Worm (Caenorhabditis elegans) whole organism, mixed stage, embryonic: ENCODE results near the gene F22H10.1.

Experiments
- M03D4.4 ChIP-seq: sonication (generic microtip); optimal IDR thresholded peaks from 2 replicates; lab custom pipeline; 2017; ENCODE audit warnings: mild to moderate bottlenecking, missing genetic modification characterization, missing compliant biosample characterization
- bed-3 ChIP-seq: fragments of 200-800 bp; sonication (Bioruptor generic); optimal IDR thresholded peaks from 3 replicates; lab custom pipeline; 2018; ENCODE audit warnings: mild to moderate bottlenecking, missing genetic modification characterization, moderate library complexity, missing compliant biosample characterization
- blmp-1 ChIP-seq: fragments of 150-350 bp; optimal IDR thresholded peaks from 2 replicates; lab custom pipeline; 2014; ENCODE audit warnings: missing biosample characterization, missing genetic modification characterization
- ceh-39 ChIP-seq: fragments of 150-350 bp; optimal IDR thresholded peaks from 2 replicates; lab custom pipeline; 2014; ENCODE audit warnings: missing biosample characterization, missing genetic modification characterization
- ces-1 ChIP-seq: fragments of 150-350 bp; optimal IDR thresholded peaks from 2 replicates; lab custom pipeline; 2014; ENCODE audit warnings: missing biosample characterization, missing genetic modification reagents, missing genetic modification characterization
- cnd-1 ChIP-seq: fragments of 200-800 bp; sonication (Bioruptor generic); optimal IDR thresholded peaks from 2 replicates; lab custom pipeline; 2018; ENCODE audit warnings: mild to moderate bottlenecking, missing genetic modification characterization, missing compliant biosample characterization
- drap-1 ChIP-seq: fragments of 200-800 bp; sonication (Bioruptor generic); optimal IDR thresholded peaks from 3 replicates; lab custom pipeline; 2018; ENCODE audit warnings: mild to moderate bottlenecking, missing genetic modification characterization, missing compliant biosample characterization
- elt-1 ChIP-seq: sonication (generic microtip); optimal IDR thresholded peaks from 2 replicates; lab custom pipeline; 2017; ENCODE audit warnings: missing genetic modification characterization, mild to moderate bottlenecking, missing compliant biosample characterization, antibody characterized with exemption, moderate library complexity, borderline replicate concordance; ENCODE audit not compliant: insufficient read depth
- flh-1 ChIP-seq: fragments of 200-800 bp; sonication (Bioruptor generic); optimal IDR thresholded peaks from 2 replicates; lab custom pipeline; 2018; ENCODE audit warnings: mild to moderate bottlenecking, missing genetic modification characterization, moderate library complexity, missing compliant biosample characterization
- ham-2 ChIP-seq: fragments of 200-800 bp; sonication (Bioruptor generic); optimal IDR thresholded peaks from 2 replicates; lab custom pipeline; 2018; ENCODE audit warnings: mild to moderate bottlenecking, missing genetic modification characterization, missing compliant biosample characterization
- hlh-1 ChIP-seq: fragments of 150-350 bp; optimal IDR thresholded peaks from 2 replicates; lab custom pipeline; 2014; ENCODE audit warnings: missing biosample characterization, missing genetic modification reagents, missing genetic modification characterization
- lin-13 ChIP-seq: fragments of 150-350 bp; optimal IDR thresholded peaks from 2 replicates; lab custom pipeline; 2014; ENCODE audit warnings: missing biosample characterization, missing genetic modification characterization
- lin-32 ChIP-seq: fragments of 200-800 bp; sonication (Bioruptor generic); optimal IDR thresholded peaks from 2 replicates; lab custom pipeline; 2018; ENCODE audit warnings: mild to moderate bottlenecking, missing genetic modification characterization, missing compliant biosample characterization
- lsy-2 ChIP-seq: fragments of 150-350 bp; optimal IDR thresholded peaks from 2 replicates; lab custom pipeline; 2014; ENCODE audit warnings: missing biosample characterization, missing genetic modification characterization
- mab-5 ChIP-seq: fragments of 150-350 bp; optimal IDR thresholded peaks from 2 replicates; lab custom pipeline; 2014; ENCODE audit warnings: missing biosample characterization, missing genetic modification characterization
- mep-1 ChIP-seq: fragments of 150-350 bp; optimal IDR thresholded peaks from 2 replicates; lab custom pipeline; 2017; ENCODE audit warnings: missing biosample characterization, missing genetic modification reagents, missing genetic modification characterization, inconsistent platforms
- mls-2 ChIP-seq: sonication (generic microtip); optimal IDR thresholded peaks from 2 replicates; lab custom pipeline; 2016; ENCODE audit warnings: mild to moderate bottlenecking, missing genetic modification characterization, moderate library complexity, missing compliant biosample characterization
- nhr-12 ChIP-seq: fragments of 150-350 bp; optimal IDR thresholded peaks from 2 replicates; lab custom pipeline; 2014; ENCODE audit warnings: missing biosample characterization, missing genetic modification characterization
- nhr-2 ChIP-seq: fragments of 150-350 bp; optimal IDR thresholded peaks from 2 replicates; lab custom pipeline; 2014; ENCODE audit warnings: missing biosample characterization, missing genetic modification characterization
- nhr-237 ChIP-seq: fragments of 150-350 bp; optimal IDR thresholded peaks from 2 replicates; lab custom pipeline; 2014; ENCODE audit warnings: missing biosample characterization, missing genetic modification characterization
- nhr-28 ChIP-seq: fragments of 150-350 bp; optimal IDR thresholded peaks from 2 replicates; lab custom pipeline; 2014; ENCODE audit warnings: missing biosample characterization, missing genetic modification characterization
- nhr-76 ChIP-seq: sonication (generic microtip); optimal IDR thresholded peaks from 2 replicates; lab custom pipeline; 2017; ENCODE audit warnings: missing biosample characterization, missing genetic modification characterization
- pha-4 ChIP-seq: fragments of 150-350 bp; optimal IDR thresholded peaks from 2 replicates; lab custom pipeline; 2018; ENCODE audit warnings: missing biosample characterization, missing genetic modification reagents, missing genetic modification characterization
- sem-2 ChIP-seq: fragments of 200-800 bp; sonication (Bioruptor generic); optimal IDR thresholded peaks from 2 replicates; lab custom pipeline; 2018; ENCODE audit warnings: mild to moderate bottlenecking, missing genetic modification characterization, missing compliant biosample characterization
- sptf-1 ChIP-seq: sonication (generic microtip); optimal IDR thresholded peaks from 2 replicates; lab custom pipeline; 2017; ENCODE audit warnings: mild to moderate bottlenecking, missing genetic modification characterization, moderate library complexity, missing compliant biosample characterization
- tbx-8 ChIP-seq: fragments of 200-800 bp; sonication (Bioruptor generic); optimal IDR thresholded peaks from 2 replicates; lab custom pipeline; 2018; ENCODE audit warnings: mild to moderate bottlenecking, missing genetic modification characterization, moderate library complexity, missing compliant biosample characterization
- unc-120 ChIP-seq: sonication (generic microtip); optimal IDR thresholded peaks from 2 replicates; lab custom pipeline; 2017; ENCODE audit warnings: missing genetic modification characterization, missing compliant biosample characterization; ENCODE audit not compliant: poor library complexity, severe bottlenecking
- unc-39 ChIP-seq: fragments of 150-350 bp; optimal IDR thresholded peaks from 2 replicates; lab custom pipeline; 2014; ENCODE audit warnings: missing biosample characterization, missing genetic modification characterization
- unc-62 ChIP-seq: fragments of 150-350 bp; optimal IDR thresholded peaks from 2 replicates; lab custom pipeline; 2014; ENCODE audit warnings: missing biosample characterization, missing genetic modification reagents, missing genetic modification characterization
- zip-8 ChIP-seq: fragments of 150-350 bp; optimal IDR thresholded peaks from 2 replicates; lab custom pipeline; 2014; ENCODE audit warnings: missing biosample characterization, missing genetic modification characterization
- ztf-11 ChIP-seq: fragments of 150-350 bp; optimal IDR thresholded peaks from 2 replicates; lab custom pipeline; 2014; ENCODE audit warnings: missing biosample characterization, missing genetic modification characterization

F22H10.1 gene

DNA sequence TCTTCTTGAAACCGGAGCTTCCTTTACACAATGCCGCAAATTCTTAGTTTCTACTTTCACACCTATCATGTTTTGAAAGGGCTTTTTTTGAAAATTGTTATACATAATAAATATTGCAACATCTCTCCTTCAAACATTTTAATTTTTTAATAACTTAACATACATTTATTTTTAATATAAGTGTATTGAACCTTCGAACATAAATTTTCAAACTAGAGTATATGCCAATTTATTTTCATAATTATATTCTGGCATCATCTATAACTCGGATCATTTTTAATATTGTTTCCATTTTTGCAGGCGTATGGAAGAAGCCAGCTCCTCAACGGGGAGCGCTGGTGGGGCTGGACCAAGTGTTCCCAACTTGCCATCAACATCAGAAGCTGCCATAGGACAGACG lies 27.0 kb downstream of the F22H10.1 start, which contains the start of gene hda-4:
Gene hda-4 (plus strand): TSS at position 301 of the 400 bp plus-strand sequence.
- TF ChIP-seq flh-1 (GFP tag; lab: Kevin White, UChicago): no peak
- TF ChIP-seq hlh-1 (tag; lab: Kevin White, UChicago): no peak
- no peak for TF ChIP-seq blmp-1
- no peak for TF ChIP-seq nhr-237 (tag; lab: Kevin White, UChicago)
- no peak for TF ChIP-seq elt-1 (tag; lab: Kevin White, UChicago)
- no peak for TF ChIP-seq zip-8 (tag; lab: Kevin White, UChicago)
- no peak for TF ChIP-seq nhr-28 (tag; lab: Kevin White, UChicago)
- no peak for TF ChIP-seq pha-4 (tag; lab: Kevin White, UChicago)

- TF ChIP-seq unc-120 (tag; lab: Kevin White, UChicago): no peak
- no peak for TF ChIP-seq drap-1 (GFP tag; lab: Kevin White, UChicago)
- no peak for TF ChIP-seq ztf-11 (tag; lab: Kevin White, UChicago)
- no peak for TF ChIP-seq flh-1 (GFP tag; lab: Kevin White, UChicago)
- no peak for TF ChIP-seq hlh-1 (tag; lab: Kevin White, UChicago)
- TF ChIP-seq sem-2 (GFP tag; lab: Kevin White, UChicago): no peak
- TF ChIP-seq elt-1 (tag; lab: Kevin White, UChicago): no peak
- no peak for TF ChIP-seq lin-32 (GFP tag; lab: Kevin White, UChicago)
- no peak for TF ChIP-seq ham-2 (GFP tag; lab: Kevin White, UChicago)
- no peak for TF ChIP-seq blmp-1
These were observed 28.9 kb downstream of the F22H10.1 start for ce11 chrX:16731167-16731566.

DNA sequence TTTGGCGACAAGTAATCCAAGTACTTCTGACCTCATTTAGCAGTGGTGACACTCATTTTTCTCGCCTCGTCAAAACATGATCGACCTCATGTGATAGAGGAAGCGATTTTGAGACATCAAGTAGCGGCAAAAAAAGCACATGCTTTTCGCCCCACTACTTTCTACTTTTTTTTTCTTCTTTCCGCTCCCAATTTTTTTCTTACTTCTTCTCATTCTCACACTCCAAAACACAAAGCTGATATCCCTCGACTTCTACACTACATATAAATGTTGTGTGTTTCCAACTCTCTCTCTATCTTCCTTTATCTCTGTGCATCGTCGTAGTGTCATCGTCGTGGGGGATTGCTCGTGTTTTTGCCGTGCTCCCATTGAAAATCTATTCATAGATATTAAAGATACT lies 30.0 kb downstream of the F22H10.1 start:
- TF ChIP-seq unc-120 (tag; lab: Kevin White, UChicago) (no peak), nhr-237 (tag; lab: Kevin White, UChicago) (no peak), cnd-1 (tag; lab: Kevin White, UChicago) (no peak), bed-3 (no peak), drap-1 (GFP tag; lab: Kevin White, UChicago) (no peak), flh-1 (GFP tag; lab: Kevin White, UChicago) (no peak), M03D4.4 (tag; lab: Kevin White, UChicago) (no peak), tbx-8 (no peak), mls-2 (tag; lab: Kevin White, UChicago) (no peak), nhr-28 (tag; lab: Kevin White, UChicago) (no peak), mab-5 (tag; lab: Kevin White, UChicago) (no peak), lsy-2 (tag; lab: Kevin White, UChicago) (no peak), ceh-39 (tag; lab: Kevin White, UChicago) (no peak), elt-1 (tag; lab: Kevin White, UChicago) (no peak)

DNA sequence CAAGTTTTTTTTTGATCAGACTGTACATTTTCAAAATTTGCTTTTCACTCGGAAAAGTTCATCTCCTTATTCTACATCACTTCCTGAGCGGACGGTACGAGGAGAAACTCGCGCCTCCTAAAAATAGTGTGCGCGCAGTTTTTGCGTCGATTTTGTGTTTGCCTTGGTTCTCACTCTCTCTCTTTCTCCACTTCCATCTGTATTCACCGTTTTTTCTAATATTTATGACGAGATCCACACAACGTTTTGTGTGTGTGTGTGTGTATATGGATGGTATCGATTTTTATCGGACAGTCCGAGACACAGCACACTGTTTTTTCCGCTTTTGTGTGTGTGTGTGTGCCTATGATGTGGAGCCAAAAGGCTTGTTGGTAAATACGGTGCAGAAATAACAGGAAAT lies 31.2 kb downstream of the F22H10.1 start:
- TF ChIP-seq mls-2 (tag; lab: Kevin White, UChicago): no peak
- no peak for TF ChIP-seq mep-1 (tag; lab: Kevin White, UChicago)
- no peak for TF ChIP-seq unc-39 (tag; lab: Kevin White, UChicago)
- TF ChIP-seq ces-1: no peak
- TF ChIP-seq lsy-2 (tag; lab: Kevin White, UChicago): no peak
- no peak for TF ChIP-seq nhr-237 (tag; lab: Kevin White, UChicago)
- TF ChIP-seq nhr-2: no peak
- no peak for TF ChIP-seq tbx-8
- no peak for TF ChIP-seq hlh-1 (tag; lab: Kevin White, UChicago)
- TF ChIP-seq pha-4 (tag; lab: Kevin White, UChicago): no peak
- no peak for TF ChIP-seq lin-13 (tag; lab: Kevin White, UChicago)
- no peak for TF ChIP-seq cnd-1 (tag; lab: Kevin White, UChicago)
- TF ChIP-seq mab-5 (tag; lab: Kevin White, UChicago): no peak
- TF ChIP-seq unc-62: no peak
- no peak for TF ChIP-seq ceh-39 (tag; lab: Kevin White, UChicago)
- TF ChIP-seq zip-8 (tag; lab: Kevin White, UChicago): no peak
- TF ChIP-seq nhr-76: no peak
- TF ChIP-seq sptf-1 (tag; lab: Kevin White, UChicago): no peak

ce11 chrX:16734970-16735369 lies 32.7 kb downstream of the F22H10.1 start:
- TF ChIP-seq M03D4.4 (tag; lab: Kevin White, UChicago): no peak
- no peak for TF ChIP-seq nhr-12 (tag; lab: Kevin White, UChicago)
- TF ChIP-seq unc-62: no peak
- TF ChIP-seq, all 35 proteins: peak for 0
